Worm (Caenorhabditis elegans) whole organism, young adult: ENCODE data around the gene Y62H9A.15.

Experiments used
- akir-1 ChIP-seq: fragments of 200-800 bp; sonication (Bioruptor generic); optimal IDR thresholded peaks from 2 replicates; lab custom pipeline; 2018; ENCODE audit warnings: mild to moderate bottlenecking, missing genetic modification characterization, moderate library complexity, missing compliant biosample characterization
- efl-1 ChIP-seq: fragments of 150-350 bp; optimal IDR thresholded peaks from 2 replicates; lab custom pipeline; 2014; ENCODE audit warnings: missing biosample characterization, missing genetic modification reagents, missing genetic modification characterization

ce11 chrX:11869260-11869659, 40.7 kb downstream of the Y62H9A.15 start, which contains the start of gene dot-1.2:
- TF ChIP-seq akir-1 (GFP tag; lab: Kevin White, UChicago) (no peak), efl-1 (no peak)
